Fruit fly (Drosophila melanogaster) whole organism: Measurements from ENCODE around the gene Jon25Bi.

Experiments
- CG8478 ChIP-seq: fragments of >200 bp; optimal IDR thresholded peaks from 2 replicates; lab custom pipeline; 2018; ENCODE audit warnings: inconsistent platforms
- Dll ChIP-seq: fragments of >200 bp; optimal IDR thresholded peaks from 2 replicates; lab custom pipeline; 2017
- EcR ChIP-seq, 2 experiments: fragments of >200 bp; optimal IDR thresholded peaks; 2 replicates each; lab custom pipeline; 2017; ENCODE audit warnings: missing biosample characterization in 2 of 2, missing genetic modification characterization in 2 of 2, missing genetic modification reagents in 2 of 2
- pan ChIP-seq: fragments of >200 bp; optimal IDR thresholded peaks from 2 replicates; lab custom pipeline; 2017
- psq ChIP-seq: fragments of >200 bp; optimal IDR thresholded peaks from 2 replicates; lab custom pipeline; 2017
- usp ChIP-seq: fragments of >200 bp; optimal IDR thresholded peaks from 2 replicates; lab custom pipeline; 2017; ENCODE audit warnings: missing biosample characterization, missing genetic modification characterization, mixed read lengths

DNA sequence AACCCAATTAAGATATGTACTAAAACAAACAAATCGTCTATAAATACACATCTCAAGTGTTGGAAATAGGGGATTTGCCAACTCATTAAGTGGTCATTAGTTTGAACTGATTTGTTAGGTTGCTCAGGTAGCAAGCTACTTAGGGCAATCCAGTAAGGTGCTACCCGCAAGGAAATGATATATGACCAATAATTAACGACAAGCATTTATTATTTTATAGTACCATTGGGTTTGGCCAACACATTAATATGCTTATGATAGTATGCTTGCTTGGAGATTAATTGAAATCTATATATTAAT lies 40.8 kb upstream of the Jon25Bi start:
- TF ChIP-seq pan (lab: Kevin White, UChicago) (no peak), EcR (GFP tag; optimal IDR thresholded peaks at IDR 0.05; lab: Kevin White, UChicago) (no peak), Dll (no peak), psq (no peak), usp (GFP tag; lab: Kevin White, UChicago) (no peak), CG8478 (lab: Kevin White, UChicago) (no peak)
